Worm (Caenorhabditis elegans) whole organism, late embryonic: ENCODE data around the gene T09A5.5.

Source experiments
- C38D4.7 ChIP-seq: fragments of 200-800 bp; sonication (Bioruptor generic); optimal IDR thresholded peaks from 2 replicates; lab custom pipeline; 2018; ENCODE audit warnings: mild to moderate bottlenecking, missing genetic modification characterization, moderate library complexity, missing compliant biosample characterization
- ceh-34 ChIP-seq: sonication (generic microtip); optimal IDR thresholded peaks from 2 replicates; lab custom pipeline; 2016; ENCODE audit warnings: mild to moderate bottlenecking, missing genetic modification characterization, missing compliant biosample characterization
- ets-4 ChIP-seq: sonication (generic microtip); optimal IDR thresholded peaks from 2 replicates; lab custom pipeline; 2016; ENCODE audit warnings: missing genetic modification characterization, missing compliant biosample characterization
- fkh-10 ChIP-seq: fragments of 150-350 bp; optimal IDR thresholded peaks from 2 replicates; lab custom pipeline; 2014; ENCODE audit warnings: missing biosample characterization, missing genetic modification reagents, missing genetic modification characterization
- hlh-6 ChIP-seq: sonication (generic microtip); optimal IDR thresholded peaks from 2 replicates; lab custom pipeline; 2016; ENCODE audit warnings: missing genotype, missing genetic modification characterization, missing compliant biosample characterization
- lin-11 ChIP-seq: fragments of 200-800 bp; sonication (Bioruptor generic); optimal IDR thresholded peaks from 2 replicates; lab custom pipeline; 2018; ENCODE audit warnings: mild to moderate bottlenecking, missing genetic modification characterization, missing compliant biosample characterization
- madf-2 ChIP-seq: sonication (generic microtip); optimal IDR thresholded peaks from 2 replicates; lab custom pipeline; 2017; ENCODE audit warnings: missing genetic modification characterization, missing compliant biosample characterization
- nhr-232 ChIP-seq: sonication (generic microtip); optimal IDR thresholded peaks from 2 replicates; lab custom pipeline; 2016; ENCODE audit warnings: missing genetic modification characterization, missing compliant biosample characterization
- npax-4 ChIP-seq: sonication (generic microtip); optimal IDR thresholded peaks from 2 replicates; lab custom pipeline; 2016; ENCODE audit warnings: missing genetic modification characterization, missing compliant biosample characterization
- pha-4 ChIP-seq: fragments of 150-350 bp; optimal IDR thresholded peaks from 2 replicates; lab custom pipeline; 2018; ENCODE audit warnings: missing biosample characterization, missing genetic modification reagents, missing genetic modification characterization
- unc-42 ChIP-seq: sonication (generic microtip); optimal IDR thresholded peaks from 2 replicates; lab custom pipeline; 2016; ENCODE audit warnings: missing genotype, missing genetic modification characterization, missing compliant biosample characterization

ce11 chrII:7889321-7889720, 35.7 kb upstream of the T09A5.5 start:
- TF ChIP-seq unc-42 = no peak
- TF ChIP-seq npax-4 = no peak
- TF ChIP-seq ceh-34 (tag; lab: Kevin White, UChicago) = no peak
- TF ChIP-seq nhr-232 = no peak
- TF ChIP-seq ets-4 (tag; lab: Kevin White, UChicago) = no peak
- no peak for TF ChIP-seq C38D4.7 (GFP tag; lab: Kevin White, UChicago)
- TF ChIP-seq lin-11 = no peak
- no peak for TF ChIP-seq madf-2 (tag; lab: Kevin White, UChicago)
- no peak for TF ChIP-seq fkh-10 (GFP tag; lab: Kevin White, UChicago)
- no peak for TF ChIP-seq pha-4 (tag; lab: Kevin White, UChicago)
- no peak for TF ChIP-seq hlh-6 (tag; lab: Kevin White, UChicago)
